Worm (Caenorhabditis elegans) whole organism, L3 larva: ENCODE data around the gene R03H10.4.

Experiments
- R02D3.7 ChIP-seq: fragments of 150-350 bp; optimal IDR thresholded peaks from 2 replicates; lab custom pipeline; 2014; ENCODE audit warnings: missing biosample characterization, missing genetic modification characterization
- aly-2 ChIP-seq: fragments of 150-350 bp; optimal IDR thresholded peaks from 2 replicates; lab custom pipeline; 2014; ENCODE audit warnings: missing biosample characterization, missing genetic modification characterization
- ama-1 ChIP-seq: fragments of 150-350 bp; optimal IDR thresholded peaks from 2 replicates; lab custom pipeline; 2018
- ceh-16 ChIP-seq: sonication (generic microtip); optimal IDR thresholded peaks from 2 replicates; lab custom pipeline; 2017; ENCODE audit warnings: missing biosample characterization, missing genetic modification characterization
- ceh-28 ChIP-seq: fragments of 150-350 bp; optimal IDR thresholded peaks from 2 replicates; lab custom pipeline; 2014; ENCODE audit warnings: missing biosample characterization, missing genetic modification reagents, missing genetic modification characterization
- ceh-82 ChIP-seq: fragments of 150-350 bp; optimal IDR thresholded peaks from 2 replicates; lab custom pipeline; 2014; ENCODE audit warnings: missing biosample characterization, missing genetic modification characterization
- daf-12 ChIP-seq: fragments of 150-350 bp; optimal IDR thresholded peaks from 2 replicates; lab custom pipeline; 2014; ENCODE audit warnings: missing biosample characterization, missing genetic modification reagents, missing genetic modification characterization
- egl-27 ChIP-seq: sonication (generic microtip); optimal IDR thresholded peaks from 4 replicates; lab custom pipeline; 2017; ENCODE audit warnings: missing biosample characterization, missing genetic modification reagents, missing genetic modification characterization
- egl-5 ChIP-seq: fragments of 150-350 bp; optimal IDR thresholded peaks from 2 replicates; lab custom pipeline; 2017; ENCODE audit warnings: missing biosample characterization, missing genetic modification reagents, missing genetic modification characterization, inconsistent platforms
- elt-1 ChIP-seq: fragments of 150-350 bp; optimal IDR thresholded peaks from 2 replicates; lab custom pipeline; 2014; ENCODE audit warnings: missing biosample characterization, missing genetic modification characterization
- elt-2 ChIP-seq: sonication (generic microtip); optimal IDR thresholded peaks from 2 replicates; lab custom pipeline; 2016; ENCODE audit warnings: missing genetic modification reagents, mild to moderate bottlenecking, missing genetic modification characterization, missing compliant biosample characterization
- elt-3 ChIP-seq, 3 experiments: fragments of 150-350 bp in 1 of 3; sonication (generic microtip) in 2 of 3; optimal IDR thresholded peaks; 2 replicates in 2 of 3; 4 replicates in 1 of 3; lab custom pipeline; 2014 to 2017; ENCODE audit warnings: missing biosample characterization in 3 of 3, missing genetic modification characterization in 3 of 3
- eor-1 ChIP-seq, 2 experiments: fragments of 150-350 bp; optimal IDR thresholded peaks; 2 replicates each; lab custom pipeline; 2014 to 2018; ENCODE audit warnings: missing biosample characterization in 2 of 2, missing genetic modification characterization in 2 of 2
- fkh-10 ChIP-seq: sonication (generic microtip); optimal IDR thresholded peaks from 2 replicates; lab custom pipeline; 2017; ENCODE audit warnings: missing biosample characterization, missing genetic modification reagents, missing genetic modification characterization
- fos-1 ChIP-seq: fragments of 150-350 bp; optimal IDR thresholded peaks from 2 replicates; lab custom pipeline; 2014; ENCODE audit warnings: missing biosample characterization, missing genetic modification characterization
- hmg-11 ChIP-seq: sonication (generic microtip); optimal IDR thresholded peaks from 2 replicates; lab custom pipeline; 2016; ENCODE audit warnings: missing genetic modification characterization, missing compliant biosample characterization
- lin-15B ChIP-seq: fragments of 150-350 bp; optimal IDR thresholded peaks from 2 replicates; lab custom pipeline; 2014; ENCODE audit warnings: missing biosample characterization, missing genetic modification characterization
- lin-39 ChIP-seq: fragments of 150-350 bp; optimal IDR thresholded peaks from 2 replicates; lab custom pipeline; 2018; ENCODE audit warnings: missing biosample characterization, missing genetic modification reagents, missing genetic modification characterization
- lsy-12 ChIP-seq: sonication (generic microtip); optimal IDR thresholded peaks from 2 replicates; lab custom pipeline; 2016; ENCODE audit warnings: mild to moderate bottlenecking, missing genetic modification characterization, missing compliant biosample characterization
- mml-1 ChIP-seq: fragments of 150-350 bp; sonication (generic microtip); optimal IDR thresholded peaks from 3 replicates; lab custom pipeline; 2014; ENCODE audit warnings: missing biosample characterization, missing genetic modification characterization
- nfya-1 ChIP-seq: sonication (generic microtip); optimal IDR thresholded peaks from 2 replicates; lab custom pipeline; 2017; ENCODE audit warnings: missing genetic modification characterization, mild to moderate bottlenecking, missing compliant biosample characterization, antibody characterized with exemption, moderate library complexity; ENCODE audit not compliant: insufficient read depth
- nhr-11 ChIP-seq: fragments of 150-350 bp; optimal IDR thresholded peaks from 2 replicates; lab custom pipeline; 2014; ENCODE audit warnings: missing biosample characterization, missing genetic modification characterization
- nhr-12 ChIP-seq: fragments of 150-350 bp; optimal IDR thresholded peaks from 2 replicates; lab custom pipeline; 2014; ENCODE audit warnings: missing biosample characterization, missing genetic modification characterization
- nhr-23 ChIP-seq: fragments of 150-350 bp; optimal IDR thresholded peaks from 2 replicates; lab custom pipeline; 2014; ENCODE audit warnings: missing biosample characterization, missing genetic modification reagents, missing genetic modification characterization
- nhr-237 ChIP-seq: fragments of 150-350 bp; optimal IDR thresholded peaks from 2 replicates; lab custom pipeline; 2014; ENCODE audit warnings: missing biosample characterization, missing genetic modification characterization
- nhr-25 ChIP-seq: sonication (generic microtip); optimal IDR thresholded peaks from 2 replicates; lab custom pipeline; 2017; ENCODE audit warnings: missing biosample characterization, missing genetic modification characterization
- nhr-43 ChIP-seq: sonication (generic microtip); optimal IDR thresholded peaks from 2 replicates; lab custom pipeline; 2016; ENCODE audit warnings: mild to moderate bottlenecking, missing genetic modification characterization, missing compliant biosample characterization; ENCODE audit not compliant: poor library complexity, severe bottlenecking
- nhr-67 ChIP-seq: fragments of 150-350 bp; optimal IDR thresholded peaks from 2 replicates; lab custom pipeline; 2014; ENCODE audit warnings: missing biosample characterization, missing genetic modification characterization
- nhr-76 ChIP-seq: fragments of 150-350 bp; sonication (generic microtip); optimal IDR thresholded peaks from 5 replicates; lab custom pipeline; 2014; ENCODE audit warnings: missing biosample characterization, missing genetic modification characterization
- nhr-77 ChIP-seq: fragments of 150-350 bp; optimal IDR thresholded peaks from 2 replicates; lab custom pipeline; 2014; ENCODE audit warnings: missing biosample characterization, missing genetic modification characterization
- pha-4 ChIP-seq: fragments of 150-350 bp; optimal IDR thresholded peaks from 2 replicates; lab custom pipeline; 2014; ENCODE audit warnings: missing biosample characterization, missing genetic modification reagents, missing genetic modification characterization
- pqm-1 ChIP-seq: fragments of 150-350 bp; optimal IDR thresholded peaks from 2 replicates; lab custom pipeline; 2017; ENCODE audit warnings: missing biosample characterization, missing genetic modification characterization, inconsistent platforms
- sea-2 ChIP-seq: fragments of 150-350 bp; sonication (generic microtip); optimal IDR thresholded peaks from 4 replicates; lab custom pipeline; 2014; ENCODE audit warnings: missing biosample characterization, missing genetic modification reagents, missing genetic modification characterization
- skn-1 ChIP-seq: fragments of 150-350 bp; optimal IDR thresholded peaks from 2 replicates; lab custom pipeline; 2014; ENCODE audit warnings: missing biosample characterization, missing genetic modification characterization
- snpc-4 ChIP-seq: fragments of 150-350 bp; optimal IDR thresholded peaks from 2 replicates; lab custom pipeline; 2014; ENCODE audit warnings: missing biosample characterization, missing genetic modification characterization
- tbx-2 ChIP-seq: sonication (generic microtip); optimal IDR thresholded peaks from 2 replicates; lab custom pipeline; 2016; ENCODE audit warnings: mild to moderate bottlenecking, missing genetic modification characterization, missing compliant biosample characterization
- unc-39 ChIP-seq: sonication (generic microtip); optimal IDR thresholded peaks from 4 replicates; lab custom pipeline; 2017; ENCODE audit warnings: missing biosample characterization, missing genetic modification characterization
- unc-62 ChIP-seq: fragments of 150-350 bp; sonication (generic microtip); optimal IDR thresholded peaks from 4 replicates; lab custom pipeline; 2014; ENCODE audit warnings: missing biosample characterization, missing genetic modification reagents, missing genetic modification characterization
- ztf-4 ChIP-seq: fragments of 150-350 bp; optimal IDR thresholded peaks from 2 replicates; lab custom pipeline; 2014; ENCODE audit warnings: missing biosample characterization, missing genetic modification characterization

Gene R03H10.4

DNA sequence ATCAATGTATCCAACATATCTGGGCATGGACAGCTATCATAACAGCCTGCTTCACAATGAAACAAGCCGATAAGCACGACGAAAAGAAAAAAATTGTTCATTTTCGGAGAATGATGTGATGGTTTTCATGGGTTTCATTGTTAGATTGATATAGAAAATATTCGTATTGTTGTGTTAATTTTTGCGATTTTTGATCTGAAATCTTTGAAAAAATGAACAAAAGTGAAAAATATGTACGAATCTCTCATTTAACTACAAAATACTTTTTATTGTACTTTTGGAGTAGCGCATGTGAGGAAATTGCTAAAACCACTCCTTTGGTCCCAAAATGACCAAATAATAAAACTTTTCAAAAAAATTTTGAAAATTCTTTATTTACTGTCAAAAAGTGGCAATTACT, 2.2 kb upstream of the R03H10.4 start, which contains the start of gene R03H10.5:
TSS of gene R03H10.5 (minus strand) at position 101 of the 400 bp plus-strand sequence.
- no peak for TF ChIP-seq egl-5 (tag; lab: Kevin White, UChicago)
- TF ChIP-seq nhr-77: no peak
- no peak for TF ChIP-seq ama-1 (lab: Kevin White, UChicago)
- no peak for TF ChIP-seq sea-2 (GFP tag; lab: Kevin White, UChicago)
- no peak for TF ChIP-seq lsy-12 (tag; lab: Kevin White, UChicago)
- TF ChIP-seq daf-12 (tag; lab: Kevin White, UChicago): no peak

DNA sequence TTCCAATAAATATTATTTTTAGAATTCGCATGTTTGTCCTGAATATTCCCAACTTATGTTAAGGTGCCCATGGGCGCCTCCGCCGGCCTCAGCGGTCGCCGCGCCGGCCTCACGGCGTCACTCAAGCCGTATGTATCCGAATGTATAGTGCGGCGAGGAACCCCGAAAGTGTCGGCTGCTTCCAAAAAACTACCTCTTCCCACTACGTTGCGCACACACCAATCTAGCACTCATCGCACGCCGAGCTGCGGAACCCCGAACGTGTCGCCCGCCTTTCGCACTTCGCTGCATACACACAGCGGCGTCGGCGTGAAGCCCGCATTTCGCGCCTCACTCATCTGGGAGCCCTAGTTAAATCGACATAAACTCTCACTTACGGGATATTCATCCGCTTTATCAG, 471 bp downstream of the R03H10.4 start:
- TF ChIP-seq tbx-2 (tag; lab: Kevin White, UChicago): no peak
- TF ChIP-seq pha-4 (tag; lab: Kevin White, UChicago): no peak
- no peak for TF ChIP-seq nhr-76
- TF ChIP-seq elt-1: no peak
- TF ChIP-seq unc-39 (tag; lab: Kevin White, UChicago): no peak
- TF ChIP-seq ceh-82: no peak

DNA sequence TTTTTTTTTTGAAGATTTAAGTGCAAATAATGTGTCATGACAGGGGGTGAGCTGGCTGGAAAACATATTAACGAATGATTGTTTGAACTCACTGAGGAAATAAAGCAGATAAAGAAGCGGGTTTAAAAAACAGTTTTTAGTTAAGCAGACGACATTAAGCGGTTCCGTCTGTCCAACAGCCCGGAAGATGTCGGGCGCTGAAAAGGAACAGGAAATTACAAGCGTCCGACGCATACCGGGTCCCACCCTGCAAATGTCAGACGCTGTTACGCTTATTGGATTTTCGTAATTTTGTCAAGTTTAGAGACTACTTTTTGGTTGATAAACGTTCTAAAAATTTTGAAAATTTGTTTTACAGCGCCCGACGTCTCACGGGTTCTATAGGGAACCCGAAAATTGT, 8.7 kb downstream of the R03H10.4 start:
- no peak for TF ChIP-seq pqm-1 (tag; lab: Kevin White, UChicago)
- TF ChIP-seq egl-27 (tag; lab: Kevin White, UChicago): no peak
- TF ChIP-seq lin-39 (tag; lab: Kevin White, UChicago): no peak
- TF ChIP-seq ceh-28 (tag; lab: Kevin White, UChicago): no peak
- TF ChIP-seq eor-1 (tag; optimal IDR thresholded peaks at IDR 0.05; lab: Kevin White, UChicago): no peak
- no peak for TF ChIP-seq ceh-16 (tag; lab: Kevin White, UChicago)
- no peak for TF ChIP-seq sea-2 (GFP tag; lab: Kevin White, UChicago)
- TF ChIP-seq lsy-12 (tag; lab: Kevin White, UChicago): no peak
- TF ChIP-seq mml-1 (tag; lab: Kevin White, UChicago): no peak
- TF ChIP-seq nhr-76: no peak
- no peak for TF ChIP-seq elt-2 (tag; lab: Kevin White, UChicago)
- no peak for TF ChIP-seq nhr-25 (tag; lab: Kevin White, UChicago)
- no peak for TF ChIP-seq tbx-2 (tag; lab: Kevin White, UChicago)
- no peak for TF ChIP-seq nhr-237 (tag; lab: Kevin White, UChicago)
- TF ChIP-seq unc-62 (GFP tag; lab: Kevin White, UChicago): no peak
- no peak for TF ChIP-seq egl-5 (tag; lab: Kevin White, UChicago)
- no peak for TF ChIP-seq aly-2 (tag; lab: Kevin White, UChicago)
- TF ChIP-seq hmg-11 (tag; lab: Kevin White, UChicago): no peak

DNA sequence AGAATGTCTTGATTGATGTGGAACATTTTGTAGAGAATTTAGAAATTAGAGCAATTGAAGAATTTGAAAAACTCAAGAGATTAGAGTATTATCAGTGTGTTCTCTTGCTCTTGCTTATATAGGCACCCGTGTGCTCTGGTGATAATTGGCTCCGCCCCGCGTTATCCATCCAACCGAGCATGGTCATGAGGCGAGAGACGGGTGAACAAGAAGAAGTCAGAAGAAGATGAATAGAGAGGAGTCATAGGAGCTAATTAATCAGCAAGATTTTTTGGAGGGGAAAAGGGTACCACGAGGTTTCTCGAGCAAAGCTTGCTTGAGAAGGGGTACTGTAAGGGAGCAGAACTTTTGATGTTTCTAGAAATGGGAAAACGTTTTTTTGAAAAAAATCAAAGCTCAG, 10.5 kb downstream of the R03H10.4 start:
- TF ChIP-seq fos-1 (tag; lab: Kevin White, UChicago): no peak
- TF ChIP-seq nhr-43 (tag; lab: Kevin White, UChicago): no peak
- TF ChIP-seq nhr-12 (tag; lab: Kevin White, UChicago): no peak
- TF ChIP-seq egl-27 (tag; lab: Kevin White, UChicago): no peak
- TF ChIP-seq elt-2 (tag; lab: Kevin White, UChicago): no peak

DNA sequence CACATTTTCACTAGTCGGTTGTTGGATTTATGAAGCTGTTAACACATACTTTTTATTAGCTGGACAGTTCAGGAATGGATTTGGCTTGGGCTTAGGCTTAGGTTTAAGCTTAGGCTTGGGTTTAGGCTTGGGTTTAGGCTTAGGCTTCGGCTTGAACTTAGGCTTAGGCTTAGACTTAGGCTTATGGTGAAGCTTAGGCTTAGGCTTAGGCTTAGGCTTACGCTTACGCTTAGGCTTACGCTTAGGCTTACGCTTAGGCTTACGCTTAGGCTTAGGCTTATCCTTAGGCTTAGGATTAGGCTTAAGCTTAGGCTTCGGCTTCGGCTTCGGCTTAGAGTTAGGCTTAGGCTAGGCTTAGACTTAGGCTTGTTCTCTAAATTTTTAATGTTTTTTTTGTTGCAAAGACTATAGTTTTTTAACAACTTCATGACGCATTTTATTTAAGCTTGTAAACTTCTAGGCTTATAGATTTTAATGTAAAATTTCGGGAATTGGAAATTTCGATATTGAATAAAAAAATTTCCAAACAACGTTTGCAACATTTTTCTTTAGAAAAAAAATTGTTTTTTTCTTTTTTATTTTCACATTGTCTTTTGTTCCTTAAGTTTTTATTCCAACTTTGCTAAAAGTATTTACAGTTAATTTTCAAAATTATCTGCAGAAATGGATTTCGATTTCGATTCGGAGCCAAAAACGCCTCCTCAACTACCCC, 13.0 kb downstream of the R03H10.4 start, which contains the start of gene R03H10.2:
TSS of gene R03H10.2 (plus strand) at position 662 of the 712 bp plus-strand sequence.
- TF ChIP-seq nhr-67 (tag; lab: Kevin White, UChicago) (no peak), fkh-10 (GFP tag; lab: Kevin White, UChicago) (no peak), skn-1 (tag; lab: Kevin White, UChicago) (no peak), lsy-12 (tag; lab: Kevin White, UChicago) (no peak), nhr-11 (tag; lab: Kevin White, UChicago) (no peak), nhr-237 (tag; lab: Kevin White, UChicago) (no peak), nhr-23 (tag; lab: Kevin White, UChicago) (no peak), ztf-4 (tag; lab: Kevin White, UChicago) (no peak), snpc-4 (tag; lab: Kevin White, UChicago) (no peak), elt-1 (no peak), egl-5 (tag; lab: Kevin White, UChicago) (no peak), sea-2 (GFP tag; lab: Kevin White, UChicago) (no peak), elt-3 (tag; optimal IDR thresholded peaks at IDR 0.05; lab: Kevin White, UChicago) (no peak), nfya-1 (tag; lab: Kevin White, UChicago) (no peak), lin-15B (tag; lab: Kevin White, UChicago) (no peak), R02D3.7 (no peak)
